Fruit fly (Drosophila melanogaster) whole organism, embryonic: Measurements from ENCODE around the gene CG3149.

Experiments used
- Awh ChIP-seq: fragments of 200-800 bp; sonication (Bioruptor generic); IDR thresholded peaks from 2 replicates; pipeline ENCODE4, ENCODE4 v1.3.6; 2022; ENCODE audit warnings: missing biosample characterization, missing genetic modification characterization
- B-H1 ChIP-seq: fragments of 200-800 bp; sonication (Bioruptor generic); IDR thresholded peaks from 3 replicates; pipeline ENCODE4 v1.3.6; 2022; ENCODE audit warnings: missing biosample characterization, missing genetic modification characterization
- Bgb ChIP-seq: fragments of 200-800 bp; sonication (Bioruptor generic); IDR thresholded peaks from 2 replicates; pipeline ENCODE4 v1.3.6; 2022; ENCODE audit warnings: missing biosample characterization, missing genetic modification characterization; ENCODE audit not compliant: partially characterized antibody
- CG10321 ChIP-seq: fragments of 200-800 bp; sonication (Bioruptor generic); IDR thresholded peaks from 2 replicates; pipeline ENCODE4 v1.3.6; 2022; ENCODE audit warnings: missing biosample characterization, missing genetic modification characterization
- CG10431 ChIP-seq: fragments of 200-800 bp; sonication (Bioruptor generic); optimal IDR thresholded peaks from 3 replicates; lab custom pipeline; 2018; ENCODE audit warnings: missing biosample characterization, mild to moderate bottlenecking, missing genetic modification characterization
- CG10959 ChIP-seq: fragments of 200-800 bp; sonication (Bioruptor generic); IDR thresholded peaks from 2 replicates; pipeline ENCODE4 v1.3.6; 2022; ENCODE audit warnings: missing biosample characterization, missing genetic modification characterization
- CG13775 ChIP-seq: fragments of 200-800 bp; sonication (Bioruptor generic); optimal IDR thresholded peaks from 3 replicates; lab custom pipeline; 2017; ENCODE audit warnings: missing biosample characterization, mild to moderate bottlenecking, missing genetic modification characterization
- CG14860 ChIP-seq: fragments of 200-800 bp; sonication (Bioruptor generic); IDR thresholded peaks from 3 replicates; pipeline ENCODE4 v1.3.6; 2022; ENCODE audit warnings: missing biosample characterization, missing genetic modification characterization; ENCODE audit not compliant: partially characterized antibody
- CG15696 ChIP-seq: fragments of 200-800 bp; sonication (Bioruptor generic); optimal IDR thresholded peaks from 2 replicates; lab custom pipeline; 2019; ENCODE audit warnings: missing biosample characterization, mild to moderate bottlenecking, missing genetic modification characterization, moderate library complexity
- CG4404 ChIP-seq: fragments of 200-800 bp; sonication (Bioruptor generic); IDR thresholded peaks from 2 replicates; pipeline ENCODE4 v1.3.6; 2022; ENCODE audit warnings: missing biosample characterization, missing genetic modification characterization
- CG4707 ChIP-seq: fragments of 200-800 bp; sonication (Bioruptor generic); optimal IDR thresholded peaks from 2 replicates; lab custom pipeline; 2018; ENCODE audit warnings: missing biosample characterization, mild to moderate bottlenecking, missing genetic modification characterization, moderate library complexity
- CG6272 ChIP-seq: fragments of 200-800 bp; sonication (Bioruptor generic); IDR thresholded peaks from 2 replicates; pipeline ENCODE4 v1.3.6; 2022; ENCODE audit warnings: missing biosample characterization, missing genetic modification characterization
- CG7271 ChIP-seq: fragments of 200-800 bp; sonication (Bioruptor generic); optimal IDR thresholded peaks from 2 replicates; lab custom pipeline; 2018; ENCODE audit warnings: missing biosample characterization, mild to moderate bottlenecking, missing genetic modification characterization, moderate library complexity
- CG9609 ChIP-seq: fragments of 200-800 bp; sonication (Bioruptor generic); optimal IDR thresholded peaks from 3 replicates; lab custom pipeline; 2016; ENCODE audit warnings: missing biosample characterization, missing genetic modification characterization
- Dbx ChIP-seq: fragments of 200-800 bp; sonication (Bioruptor generic); IDR thresholded peaks from 3 replicates; pipeline ENCODE4 v1.3.6; 2022; ENCODE audit warnings: missing biosample characterization, missing genetic modification characterization
- Eip74EF ChIP-seq, 2 experiments: fragments of 200-800 bp in 1 of 2; fragments of >200 bp in 1 of 2; sonication (Bioruptor generic) in 1 of 2; optimal IDR thresholded peaks; 2 replicates each; lab custom pipeline; 2017 to 2019; ENCODE audit warnings: missing biosample characterization in 2 of 2, missing genetic modification characterization in 2 of 2, mild to moderate bottlenecking in 1 of 2, moderate library complexity in 1 of 2
- Ets65A ChIP-seq: fragments of 200-800 bp; sonication (Bioruptor generic); peaks from one replicate; lab custom pipeline; 2016; ENCODE audit warnings: missing biosample characterization, missing genetic modification characterization
- GATAe ChIP-seq: fragments of 200-800 bp; sonication (Bioruptor generic); conservative IDR thresholded peaks from 2 replicates; pipeline ENCODE4 v1.3.6; 2022; ENCODE audit warnings: missing biosample characterization, missing genetic modification characterization
- HLHmδ ChIP-seq: fragments of 200-800 bp; sonication (Bioruptor generic); optimal IDR thresholded peaks from 2 replicates; lab custom pipeline; 2018; ENCODE audit warnings: missing biosample characterization, mild to moderate bottlenecking, missing genetic modification characterization, moderate library complexity
- Hey ChIP-seq: fragments of 200-800 bp; sonication (Bioruptor generic); optimal IDR thresholded peaks from 3 replicates; lab custom pipeline; 2018; ENCODE audit warnings: missing biosample characterization, mild to moderate bottlenecking, missing genetic modification characterization
- Lim3 ChIP-seq: fragments of 200-800 bp; sonication (Bioruptor generic); IDR thresholded peaks from 2 replicates; pipeline ENCODE4 v1.3.6; 2022; ENCODE audit warnings: missing biosample characterization, missing genetic modification characterization
- NK7.1 ChIP-seq: fragments of 200-800 bp; sonication (Bioruptor generic); optimal IDR thresholded peaks from 3 replicates; lab custom pipeline; 2016; ENCODE audit warnings: missing biosample characterization, missing genetic modification characterization
- Pdp1 ChIP-seq, 2 experiments: fragments of 200-800 bp; sonication (Bioruptor generic); optimal IDR thresholded peaks; 3 replicates each; lab custom pipeline; 2016; ENCODE audit warnings: missing biosample characterization in 2 of 2, missing genetic modification characterization in 2 of 2, mild to moderate bottlenecking in 1 of 2, moderate library complexity in 1 of 2
- Stat92E ChIP-seq, 3 experiments: fragments of >200 bp in 2 of 3; fragments of 200-800 bp in 1 of 3; sonication (Bioruptor generic) in 1 of 3; optimal IDR thresholded peaks; 2 replicates each; lab custom pipeline; 2017 to 2019; ENCODE audit warnings: missing biosample characterization in 3 of 3, missing genetic modification characterization in 3 of 3, mild to moderate bottlenecking in 1 of 3, moderate library complexity in 1 of 3
- Taf1 ChIP-seq: fragments of 200-800 bp; sonication (Bioruptor generic); IDR thresholded peaks from 2 replicates; pipeline ENCODE4 v1.3.6; 2022; ENCODE audit warnings: missing biosample characterization, missing genetic modification characterization
- ash1 ChIP-seq: fragments of 200-800 bp; sonication (Bioruptor generic); optimal IDR thresholded peaks from 2 replicates; lab custom pipeline; 2018; ENCODE audit warnings: missing biosample characterization, mild to moderate bottlenecking, missing genetic modification characterization
- az2 ChIP-seq: fragments of 200-800 bp; sonication (Bioruptor generic); optimal IDR thresholded peaks from 3 replicates; lab custom pipeline; 2016; ENCODE audit warnings: missing biosample characterization, missing genetic modification characterization
- cas ChIP-seq: fragments of 200-800 bp; sonication (Bioruptor generic); IDR thresholded peaks from 2 replicates; pipeline ENCODE4 v1.3.6; 2022; ENCODE audit warnings: missing biosample characterization, missing genetic modification characterization
- cato ChIP-seq: fragments of 200-800 bp; sonication (Bioruptor generic); optimal IDR thresholded peaks from 2 replicates; lab custom pipeline; 2016; ENCODE audit warnings: missing biosample characterization, missing genetic modification characterization, borderline replicate concordance
- chinmo ChIP-seq: fragments of 200-800 bp; sonication (Bioruptor generic); IDR thresholded peaks from 4 replicates; pipeline ENCODE4 v1.3.6; 2022; ENCODE audit warnings: missing biosample characterization, missing genetic modification characterization; ENCODE audit not compliant: partially characterized antibody
- croc ChIP-seq: fragments of 200-800 bp; sonication (Bioruptor generic); conservative IDR thresholded peaks from 3 replicates; pipeline ENCODE4 v1.3.6; 2022; ENCODE audit warnings: missing biosample characterization, missing genetic modification characterization
- dmrt99B ChIP-seq: fragments of 200-800 bp; sonication (Bioruptor generic); optimal IDR thresholded peaks from 2 replicates; lab custom pipeline; 2018; ENCODE audit warnings: missing biosample characterization, mild to moderate bottlenecking, missing genetic modification characterization, moderate library complexity
- dysf ChIP-seq: fragments of 200-800 bp; sonication (Bioruptor generic); IDR thresholded peaks from 3 replicates; pipeline ENCODE4 v1.3.6; 2022; ENCODE audit warnings: missing biosample characterization, missing genetic modification characterization
- fd64A ChIP-seq: fragments of 200-800 bp; sonication (Bioruptor generic); optimal IDR thresholded peaks from 3 replicates; lab custom pipeline; 2018; ENCODE audit warnings: missing biosample characterization, mild to moderate bottlenecking, missing genetic modification characterization
- gcm ChIP-seq: fragments of 200-800 bp; sonication (Bioruptor generic); optimal IDR thresholded peaks from 2 replicates; lab custom pipeline; 2019; ENCODE audit warnings: missing biosample characterization, mild to moderate bottlenecking, missing genetic modification characterization, moderate library complexity
- gfzf ChIP-seq: fragments of 200-800 bp; sonication (Bioruptor generic); optimal IDR thresholded peaks from 2 replicates; lab custom pipeline; 2016; ENCODE audit warnings: missing biosample characterization, mild to moderate bottlenecking, missing genetic modification characterization, moderate library complexity
- gro ChIP-seq: fragments of 200-800 bp; sonication (Bioruptor generic); optimal IDR thresholded peaks from 2 replicates; lab custom pipeline; 2016; ENCODE audit warnings: missing biosample characterization, missing genetic modification characterization
- gsb ChIP-seq: fragments of 200-800 bp; sonication (Bioruptor generic); IDR thresholded peaks from 2 replicates; pipeline ENCODE4 v1.3.6; 2022; ENCODE audit warnings: missing biosample characterization, missing genetic modification characterization
- hb ChIP-seq: fragments of 200-800 bp; sonication (Bioruptor generic); IDR thresholded peaks from 3 replicates; pipeline ENCODE4 v1.3.6; 2022; ENCODE audit warnings: missing biosample characterization, missing genetic modification characterization; ENCODE audit not compliant: partially characterized antibody
- hbn ChIP-seq: fragments of 200-800 bp; sonication (Bioruptor generic); IDR thresholded peaks from 2 replicates; pipeline ENCODE4 v1.3.6; 2022; ENCODE audit warnings: missing biosample characterization, missing genetic modification characterization; ENCODE audit not compliant: partially characterized antibody
- odd ChIP-seq: fragments of 200-800 bp; sonication (Bioruptor generic); optimal IDR thresholded peaks from 2 replicates; lab custom pipeline; 2017; ENCODE audit warnings: missing biosample characterization, mild to moderate bottlenecking, missing genetic modification characterization
- pzg ChIP-seq: fragments of 200-800 bp; sonication (Bioruptor generic); optimal IDR thresholded peaks from 3 replicates; lab custom pipeline; 2018; ENCODE audit warnings: missing biosample characterization, mild to moderate bottlenecking, missing genetic modification characterization, moderate library complexity
- salm ChIP-seq: fragments of 200-800 bp; sonication (Bioruptor generic); optimal IDR thresholded peaks from 2 replicates; lab custom pipeline; 2018; ENCODE audit warnings: missing biosample characterization, mild to moderate bottlenecking, missing genetic modification characterization
- trh ChIP-seq: fragments of 200-800 bp; sonication (Bioruptor generic); optimal IDR thresholded peaks from 2 replicates; lab custom pipeline; 2016; ENCODE audit warnings: missing biosample characterization, missing genetic modification characterization
- vfl ChIP-seq: fragments of 200-800 bp; sonication (Bioruptor generic); optimal IDR thresholded peaks from 2 replicates; lab custom pipeline; 2016; ENCODE audit warnings: missing biosample characterization, missing genetic modification characterization
- vvl ChIP-seq: fragments of 200-800 bp; sonication (Bioruptor generic); IDR thresholded peaks from 2 replicates; pipeline ENCODE4 v1.3.6; 2022; ENCODE audit warnings: missing biosample characterization, missing genetic modification characterization

CG3149 gene

dm6 chrX:5676855-5677254, 18.1 kb downstream of the CG3149 start:
- TF ChIP-seq gcm (GFP tag; lab: Kevin White, UChicago) = no peak
- 0 out of 4 replicates have a peak, but pooled peaks have one; percentile 33 for TF ChIP-seq chinmo (GFP tag; lab: Robert Waterston, UW)
- no peak for TF ChIP-seq Dbx
- TF ChIP-seq Pdp1 (GFP tag; optimal IDR thresholded peaks at IDR 0.05; lab: Kevin White, UChicago) = peak in 1 of 2 experiments; percentile 0
- no peak for TF ChIP-seq B-H1 (GFP tag; lab: Robert Waterston, UW)
- TF ChIP-seq CG7271 = no peak
- no peak for TF ChIP-seq vfl (GFP tag; lab: Kevin White, UChicago)
- no peak for TF ChIP-seq CG15696
- TF ChIP-seq pzg (GFP tag; lab: Kevin White, UChicago) = no peak
- no peak for TF ChIP-seq trh

dm6 chrX:5672243-5673051, 22.6 kb downstream of the CG3149 start, which contains the start of gene RpL35:
TSS of gene RpL35 (plus strand) at chrX:5672401.
- TF ChIP-seq dysf (GFP tag; lab: Robert Waterston, UW) (0 out of 3 replicates have a peak, but pooled peaks have one; percentile 23), gsb (GFP tag; lab: Robert Waterston, UW) (no peak), vfl (GFP tag; lab: Kevin White, UChicago) (peak; percentile 11), CG10431 (GFP tag; lab: Kevin White, UChicago) (peak; percentile 43), Taf1 (GFP tag; lab: Robert Waterston, UW) (no peak), Hey (no peak), odd (GFP tag; lab: Kevin White, UChicago) (peak; percentile 59), Awh (GFP tag; lab: Robert Waterston, UW) (0 out of 2 replicates have a peak, but pooled peaks have one; percentile 13), HLHmδ (GFP tag; lab: Kevin White, UChicago) (no peak), CG7271 (peak; percentile 16), Bgb (peak; percentile 29; the same call in 1 of the 2 replicates), Lim3 (GFP tag; lab: Robert Waterston, UW) (no peak), CG10959 (GFP tag; lab: Robert Waterston, UW) (no peak), CG9609 (peak; percentile 45), Stat92E (GFP tag; optimal IDR thresholded peaks at IDR 0.05; lab: Kevin White, UChicago) (no peak), Eip74EF (GFP tag; optimal IDR thresholded peaks at IDR 0.05; lab: Kevin White, UChicago) (peak in 1 of 2 experiments; percentile 43), CG13775 (GFP tag; lab: Kevin White, UChicago) (peak; percentile 22), croc (GFP tag; lab: Robert Waterston, UW) (no peak), hb (GFP tag; lab: Robert Waterston, UW) (no peak), fd64A (GFP tag; lab: Kevin White, UChicago) (peak; percentile 50), az2 (no peak), ash1 (GFP tag; lab: Kevin White, UChicago) (peak; percentile 10), CG10321 (no peak), CG14860 (GFP tag; lab: Robert Waterston, UW) (no peak), salm (tag; lab: Kevin White, UChicago) (peak; percentile 33), cato (no peak), vvl (GFP tag; lab: Robert Waterston, UW) (peak; percentile 51; the same call in 1 of the 2 replicates), CG4707 (GFP tag; lab: Kevin White, UChicago) (no peak), dmrt99B (no peak), CG4404 (GFP tag; lab: Robert Waterston, UW) (no peak), Ets65A (GFP tag; lab: Kevin White, UChicago) (no peak), CG6272 (GFP tag; lab: Robert Waterston, UW) (no peak), hbn (GFP tag; lab: Robert Waterston, UW) (peak; percentile 48; the same call in 1 of the 2 replicates), gro (GFP tag; lab: Kevin White, UChicago) (no peak), gfzf (peak; percentile 59), cas (GFP tag; lab: Robert Waterston, UW) (no peak), GATAe (GFP tag; lab: Robert Waterston, UW) (no peak), NK7.1 (peak; percentile 37)
